Fruit fly (Drosophila melanogaster) whole organism: ENCODE measurements around the gene elfless.

ENCODE experiments used
- CG8478 ChIP-seq: fragments of >200 bp; optimal IDR thresholded peaks from 2 replicates; lab custom pipeline; 2018; ENCODE audit warnings: inconsistent platforms
- Dll ChIP-seq: fragments of >200 bp; optimal IDR thresholded peaks from 2 replicates; lab custom pipeline; 2017
- EcR ChIP-seq, 2 experiments: fragments of >200 bp; optimal IDR thresholded peaks; 2 replicates each; lab custom pipeline; 2017; ENCODE audit warnings: missing biosample characterization in 2 of 2, missing genetic modification characterization in 2 of 2, missing genetic modification reagents in 2 of 2
- pan ChIP-seq: fragments of >200 bp; optimal IDR thresholded peaks from 2 replicates; lab custom pipeline; 2017
- psq ChIP-seq: fragments of >200 bp; optimal IDR thresholded peaks from 2 replicates; lab custom pipeline; 2017
- usp ChIP-seq: fragments of >200 bp; optimal IDR thresholded peaks from 2 replicates; lab custom pipeline; 2017; ENCODE audit warnings: missing biosample characterization, missing genetic modification characterization, mixed read lengths

Gene elfless

dm6 chr2L:18011375-18011774 is at the start of gene elfless:
Gene elfless, minus strand, starts transcription at chr2L:18011475.
- TF ChIP-seq Dll (lab: Kevin White, UChicago) = no peak
- TF ChIP-seq psq (lab: Kevin White, UChicago) = no peak
- no peak for TF ChIP-seq usp
- no peak for TF ChIP-seq CG8478 (lab: Kevin White, UChicago)
- TF ChIP-seq pan = no peak
- TF ChIP-seq EcR (GFP tag; optimal IDR thresholded peaks at IDR 0.05; lab: Kevin White, UChicago) = no peak

DNA sequence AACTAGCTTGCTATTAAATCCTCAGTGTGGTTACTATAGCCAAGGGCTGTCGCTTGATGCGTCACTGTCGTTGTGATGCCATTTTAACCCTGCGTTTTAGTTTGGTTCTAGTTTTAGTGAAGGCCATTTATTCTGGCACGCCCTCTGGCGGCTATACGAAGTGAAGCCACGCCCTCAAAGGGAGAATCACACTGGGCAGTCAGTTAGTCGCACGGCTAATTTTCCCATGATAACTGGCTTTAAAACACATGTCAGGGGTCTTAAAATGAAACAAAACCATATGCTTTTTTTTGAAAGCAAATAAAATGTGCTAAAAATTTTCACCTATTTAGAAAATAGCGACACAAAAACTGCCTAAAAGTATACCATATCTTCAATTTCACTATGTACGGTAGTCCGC is 21.5 kb upstream of the elfless start:
- TF ChIP-seq CG8478 (lab: Kevin White, UChicago) = no peak
- TF ChIP-seq usp = no peak
- no peak for TF ChIP-seq psq (lab: Kevin White, UChicago)
- no peak for TF ChIP-seq EcR (GFP tag; optimal IDR thresholded peaks at IDR 0.05; lab: Kevin White, UChicago)
- no peak for TF ChIP-seq Dll (lab: Kevin White, UChicago)
- TF ChIP-seq pan = no peak

dm6 chr2L:18012168-18012567 is 893 bp upstream of the elfless start, which contains the start of gene rdo:
Gene rdo, plus strand, starts transcription at chr2L:18012380.
- TF ChIP-seq Dll (lab: Kevin White, UChicago) = no peak
- TF ChIP-seq pan = no peak
- no peak for TF ChIP-seq usp
- no peak for TF ChIP-seq EcR (GFP tag; optimal IDR thresholded peaks at IDR 0.05; lab: Kevin White, UChicago)
- TF ChIP-seq psq (lab: Kevin White, UChicago) = no peak
- TF ChIP-seq CG8478 (lab: Kevin White, UChicago) = no peak

- TF ChIP-seq pan (no peak), CG8478 (lab: Kevin White, UChicago) (no peak), EcR (GFP tag; optimal IDR thresholded peaks at IDR 0.05; lab: Kevin White, UChicago) (no peak), psq (lab: Kevin White, UChicago) (no peak), Dll (lab: Kevin White, UChicago) (no peak), usp (no peak)
Measured at dm6 chr2L:18009672-18010071, 1.6 kb downstream of the elfless start.

DNA sequence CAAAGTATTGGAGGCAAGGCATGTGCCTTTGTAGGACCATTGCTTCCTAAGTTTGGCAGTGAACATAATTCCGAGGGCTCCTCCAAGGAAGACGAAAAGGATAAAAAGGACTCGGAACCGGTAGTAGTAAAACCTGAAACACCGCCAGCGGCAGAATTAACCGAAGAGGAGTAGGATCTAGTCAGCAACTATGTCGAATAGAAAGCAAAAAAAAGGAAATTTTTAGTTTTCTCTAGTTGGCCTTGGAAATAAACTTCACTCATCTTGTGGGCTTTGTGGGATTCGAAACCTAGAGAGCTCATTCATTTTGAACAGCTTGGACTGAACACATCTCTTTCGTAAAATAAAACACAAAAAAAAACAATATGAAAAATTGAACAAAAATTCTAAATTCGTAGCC is 2.6 kb downstream of the elfless start, which contains the start of gene CG31740:
Gene CG31740, plus strand, starts transcription at position 301 of the 400 bp plus-strand sequence.
- TF ChIP-seq usp = no peak
- no peak for TF ChIP-seq EcR (GFP tag; optimal IDR thresholded peaks at IDR 0.05; lab: Kevin White, UChicago)
- no peak for TF ChIP-seq pan
- no peak for TF ChIP-seq psq (lab: Kevin White, UChicago)
- no peak for TF ChIP-seq Dll (lab: Kevin White, UChicago)
- TF ChIP-seq CG8478 (lab: Kevin White, UChicago) = no peak

- TF ChIP-seq CG8478 (lab: Kevin White, UChicago) (no peak), usp (no peak)
Measured at dm6 chr2L:18007635-18008034, 3.6 kb downstream of the elfless start, which contains the start of the genes CG42634 and CG42635. Gene CG42634, plus strand, starts transcription at chr2L:18007935. Gene CG42635, plus strand, starts transcription at chr2L:18007935.

- TF ChIP-seq EcR (GFP tag; optimal IDR thresholded peaks at IDR 0.05; lab: Kevin White, UChicago) (no peak), Dll (lab: Kevin White, UChicago) (no peak), psq (lab: Kevin White, UChicago) (no peak), CG8478 (lab: Kevin White, UChicago) (no peak), pan (no peak), usp (no peak)
Measured at dm6 chr2L:18007060-18007459, 4.2 kb downstream of the elfless start, which contains the start of gene CG42659. Gene CG42659, plus strand, starts transcription at chr2L:18007360.

- no peak for TF ChIP-seq pan
Measured at dm6 chr2L:18006327-18006726, 4.9 kb downstream of the elfless start, which contains the start of gene CG5693. Gene CG5693, plus strand, starts transcription at chr2L:18006627.

dm6 chr2L:18005481-18005880 is 5.8 kb downstream of the elfless start:
- no peak for TF ChIP-seq EcR (GFP tag; optimal IDR thresholded peaks at IDR 0.05; lab: Kevin White, UChicago)
- TF ChIP-seq usp = no peak
- no peak for TF ChIP-seq Dll (lab: Kevin White, UChicago)
- TF ChIP-seq psq (lab: Kevin White, UChicago) = no peak
- TF ChIP-seq CG8478 (lab: Kevin White, UChicago) = no peak
- TF ChIP-seq pan = no peak

dm6 chr2L:18003028-18003836 is 8.0 kb downstream of the elfless start:
- peak in 1 of 2 experiments; percentile 43 for TF ChIP-seq EcR (GFP tag; optimal IDR thresholded peaks at IDR 0.05; lab: Kevin White, UChicago)
- no peak for TF ChIP-seq pan
- TF ChIP-seq usp = no peak

- TF ChIP-seq pan = no peak
- peak; percentile 49 for TF ChIP-seq Dll (lab: Kevin White, UChicago)
Measured at dm6 chr2L:18002149-18002548, 9.1 kb downstream of the elfless start.

DNA sequence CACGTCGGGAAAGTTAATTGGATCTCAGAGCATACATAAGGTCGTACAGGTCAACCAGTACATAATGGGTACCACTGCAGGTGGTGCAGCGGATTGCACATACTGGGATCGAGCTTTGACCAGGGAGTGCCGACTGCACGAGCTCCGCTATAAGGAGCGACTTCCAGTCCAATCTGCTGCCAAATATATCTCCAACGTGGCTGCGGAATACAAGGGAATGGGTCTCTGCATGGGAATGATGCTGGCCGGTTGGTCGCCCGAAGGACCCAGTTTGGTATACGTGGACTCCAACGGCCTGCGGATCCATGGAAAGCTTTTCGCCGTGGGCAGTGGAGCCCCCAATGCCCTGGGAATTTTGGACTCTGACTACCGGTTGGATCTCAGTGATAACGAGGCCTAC is 20.5 kb downstream of the elfless start:
- TF ChIP-seq EcR (GFP tag; optimal IDR thresholded peaks at IDR 0.05; lab: Kevin White, UChicago) (no peak), pan (no peak), CG8478 (lab: Kevin White, UChicago) (no peak), psq (lab: Kevin White, UChicago) (no peak), Dll (lab: Kevin White, UChicago) (no peak), usp (no peak)

DNA sequence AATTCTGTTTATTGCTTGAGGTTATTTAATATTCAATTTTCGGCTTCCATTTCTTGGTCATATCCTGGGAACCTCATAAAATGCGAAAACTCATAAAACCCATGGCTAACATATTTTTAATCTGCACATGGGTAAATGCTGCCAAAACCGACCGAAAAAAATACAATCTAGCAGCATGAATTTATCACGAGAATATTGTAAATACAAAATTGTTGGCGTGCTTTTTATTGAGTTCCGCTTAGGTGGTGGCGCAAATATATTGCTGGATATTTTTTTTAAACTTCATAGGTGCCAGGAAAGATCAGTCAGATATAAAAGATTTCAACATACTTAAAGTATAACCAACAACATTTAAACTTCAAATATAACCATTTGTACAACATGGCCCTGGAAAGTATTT is 21.2 kb downstream of the elfless start, which contains the start of gene Prosbeta5R2:
Gene Prosbeta5R2, plus strand, starts transcription at position 301 of the 400 bp plus-strand sequence.
- TF ChIP-seq EcR (GFP tag; optimal IDR thresholded peaks at IDR 0.05; lab: Kevin White, UChicago) (no peak), Dll (lab: Kevin White, UChicago) (no peak), pan (no peak), CG8478 (lab: Kevin White, UChicago) (no peak), psq (lab: Kevin White, UChicago) (no peak), usp (no peak)
